Worm (Caenorhabditis elegans): Measurements from ENCODE around the gene metr-1.
A peak's percentile ranks its signal among the peaks of the same experiment; 100 is the strongest.

The metr-1 gene

DNA sequence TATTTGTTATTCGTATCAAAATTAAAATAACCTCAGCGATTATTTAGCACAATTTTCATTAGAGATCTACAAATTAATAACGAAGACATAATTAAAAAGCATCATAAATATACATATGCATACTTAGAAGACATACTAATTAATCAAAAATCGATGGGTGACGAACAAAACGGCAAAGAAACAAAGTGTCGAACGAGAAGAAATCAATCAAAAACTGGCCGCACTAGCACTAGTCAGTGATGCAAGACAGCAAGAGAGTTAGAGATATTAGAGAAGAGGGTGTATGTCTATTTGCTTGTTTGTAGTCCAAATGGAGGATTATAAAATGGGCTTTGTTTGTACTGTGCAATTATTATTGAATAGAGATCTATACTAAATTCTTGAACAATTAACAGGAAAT lies 20.5 kb downstream of the metr-1 start (continued):
- peak in 1 of 2 experiments; percentile 29 for TF ChIP-seq lsy-2 (tag; optimal IDR thresholded peaks at IDR 0.05)
- peak; percentile 79 for TF ChIP-seq lin-14 (GFP tag; optimal IDR thresholded peaks at IDR 0.05)
- TF ChIP-seq ces-1 (GFP tag; optimal IDR thresholded peaks at IDR 0.05): no peak
- TF ChIP-seq swsn-7 (tag; optimal IDR thresholded peaks at IDR 0.05): no peak
- no peak for TF ChIP-seq elt-2 (tag; optimal IDR thresholded peaks at IDR 0.05)
- TF ChIP-seq mep-1 (tag; optimal IDR thresholded peaks at IDR 0.05): peak; percentile 30
- no peak for TF ChIP-seq skn-1 (tag; optimal IDR thresholded peaks at IDR 0.05)
- no peak for TF ChIP-seq jun-1 (tag; optimal IDR thresholded peaks at IDR 0.05)
- peak; percentile 4 for TF ChIP-seq nhr-77 (tag; optimal IDR thresholded peaks at IDR 0.05)
- TF ChIP-seq mef-2 (tag; optimal IDR thresholded peaks at IDR 0.05): no peak
- TF ChIP-seq fos-1 (tag; optimal IDR thresholded peaks at IDR 0.05): no peak
- no peak for TF ChIP-seq ztf-4 (tag; optimal IDR thresholded peaks at IDR 0.05)
- no peak for TF ChIP-seq hlh-4 (tag; optimal IDR thresholded peaks at IDR 0.05)
- no peak for TF ChIP-seq egl-13 (tag; optimal IDR thresholded peaks at IDR 0.05)
- no peak for TF ChIP-seq pax-3 (tag; optimal IDR thresholded peaks at IDR 0.05)
- no peak for TF ChIP-seq ceh-90 (tag; optimal IDR thresholded peaks at IDR 0.05)
- no peak for TF ChIP-seq ceh-82 (tag; optimal IDR thresholded peaks at IDR 0.05)
- TF ChIP-seq tlp-1 (tag; optimal IDR thresholded peaks at IDR 0.05): no peak
- TF ChIP-seq ama-1 (optimal IDR thresholded peaks at IDR 0.05): no peak
- no peak for TF ChIP-seq C34B4.2 (tag; optimal IDR thresholded peaks at IDR 0.05)
- peak; percentile 45 for TF ChIP-seq blmp-1 (tag; optimal IDR thresholded peaks at IDR 0.05)
- no peak for TF ChIP-seq ceh-63 (GFP tag; optimal IDR thresholded peaks at IDR 0.05)
- TF ChIP-seq nhr-11 (tag; optimal IDR thresholded peaks at IDR 0.05): no peak
- no peak for TF ChIP-seq nhr-84 (tag; optimal IDR thresholded peaks at IDR 0.05)
- no peak for TF ChIP-seq ets-5 (GFP tag; IDR thresholded peaks at IDR 0.05)
- TF ChIP-seq egl-27 (tag; optimal IDR thresholded peaks at IDR 0.05): no peak
- TF ChIP-seq unc-62 (GFP tag; optimal IDR thresholded peaks at IDR 0.05): no peak
- no peak for TF ChIP-seq alr-1 (tag; optimal IDR thresholded peaks at IDR 0.05; ENCODE audit: borderline replicate concordance)
- no peak for TF ChIP-seq fkh-4 (tag; optimal IDR thresholded peaks at IDR 0.05; ENCODE audit: borderline replicate concordance)
- TF ChIP-seq Y116A8C.19 (tag; optimal IDR thresholded peaks at IDR 0.05; ENCODE audit: borderline replicate concordance): no peak
- no peak for TF ChIP-seq fkh-10 (GFP tag; optimal IDR thresholded peaks at IDR 0.05)
- TF ChIP-seq unc-86 (tag; optimal IDR thresholded peaks at IDR 0.05): no peak
- peak in 1 of 2 experiments; percentile 11 for TF ChIP-seq efl-1 (optimal IDR thresholded peaks at IDR 0.05)
- TF ChIP-seq efl-1 (GFP tag; optimal IDR thresholded peaks at IDR 0.05 in 1 of 2): peak; percentile 6 to 83
- TF ChIP-seq elt-3 (tag; optimal IDR thresholded peaks at IDR 0.05): peak in 1 of 6 experiments; percentile 4
- no peak for TF ChIP-seq nhr-19 (GFP tag; conservative IDR thresholded peaks at IDR 0.05)
- no peak for TF ChIP-seq lin-39 (tag; optimal IDR thresholded peaks at IDR 0.05)
- TF ChIP-seq isw-1 (GFP tag; IDR thresholded peaks at IDR 0.05): no peak
- TF ChIP-seq xbp-1 (tag; optimal IDR thresholded peaks at IDR 0.05): no peak
- TF ChIP-seq ztf-11 (tag; optimal IDR thresholded peaks at IDR 0.05): no peak
- TF ChIP-seq tbx-2 (tag; optimal IDR thresholded peaks at IDR 0.05): peak; percentile 31
- peak; percentile 81 for TF ChIP-seq dsc-1 (tag; optimal IDR thresholded peaks at IDR 0.05)
- no peak for TF ChIP-seq ceh-88 (GFP tag; IDR thresholded peaks at IDR 0.05)
- TF ChIP-seq fkh-8 (tag; optimal IDR thresholded peaks at IDR 0.05): no peak
- TF ChIP-seq nhr-71 (tag; optimal IDR thresholded peaks at IDR 0.05): peak; percentile 21
- no peak for TF ChIP-seq F16B12.6 (tag; optimal IDR thresholded peaks at IDR 0.05)
- no peak for TF ChIP-seq vab-15 (tag; optimal IDR thresholded peaks at IDR 0.05)

All from whole organism, L1 larva.